Worm (Caenorhabditis elegans): Measurements from ENCODE around the gene F07H5.7.

Gene F07H5.7

DNA sequence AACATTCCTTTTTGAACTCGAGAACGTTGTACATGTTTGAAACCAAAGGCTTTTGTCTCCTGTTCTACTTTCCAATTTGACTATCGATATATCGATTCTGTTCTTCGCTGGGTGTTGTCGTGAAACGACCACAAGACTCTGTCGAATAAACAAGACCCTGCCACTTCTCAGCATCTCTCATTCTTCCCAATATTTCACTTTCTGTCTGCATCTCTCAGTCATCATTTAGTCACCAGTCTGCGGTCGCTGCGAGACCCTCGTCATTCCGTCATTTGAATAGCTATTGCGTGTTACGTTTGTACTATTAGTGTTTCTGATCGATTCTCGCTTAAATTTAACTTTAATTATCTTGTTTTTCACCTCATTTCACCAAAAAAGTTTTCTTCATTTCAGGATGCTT is 6.6 kb downstream of the F07H5.7 start (continued):
- TF ChIP-seq unc-39 (tag; optimal IDR thresholded peaks at IDR 0.05) (no peak), mes-2 (tag; optimal IDR thresholded peaks at IDR 0.05; ENCODE audit: poor library complexity, severe bottlenecking) (peak; percentile 88), ceh-32 (tag; optimal IDR thresholded peaks at IDR 0.05; ENCODE audit: poor library complexity) (no peak), gei-8 (GFP tag; optimal IDR thresholded peaks at IDR 0.05) (no peak), ceh-62 (tag; optimal IDR thresholded peaks at IDR 0.05) (no peak), nhr-11 (tag; optimal IDR thresholded peaks at IDR 0.05) (peak; percentile 97), madf-9 (GFP tag; conservative IDR thresholded peaks at IDR 0.05) (peak; percentile 50; the same call in 1 of the 2 replicates), Y5F2A.4 (GFP tag; optimal IDR thresholded peaks at IDR 0.05) (no peak), nhr-41 (GFP tag; IDR thresholded peaks at IDR 0.05) (peak; percentile 35; the same call in 1 of the 2 replicates), nhr-237 (tag; optimal IDR thresholded peaks at IDR 0.05) (no peak), nhr-111 (GFP tag; optimal IDR thresholded peaks at IDR 0.05) (no peak), lsy-2 (tag; optimal IDR thresholded peaks at IDR 0.05) (peak; percentile 74 to 94), nhr-102 (tag; optimal IDR thresholded peaks at IDR 0.05) (peak; percentile 75), tag-97 (GFP tag; IDR thresholded peaks at IDR 0.05) (no peak), zip-11 (GFP tag; IDR thresholded peaks at IDR 0.05) (no peak), R02D3.7 (tag; optimal IDR thresholded peaks at IDR 0.05) (no peak), arid-1 (GFP tag; conservative IDR thresholded peaks at IDR 0.05) (peak; percentile 66; the same call in 1 of the 2 replicates), daf-8 (GFP tag; IDR thresholded peaks at IDR 0.05) (no peak), ctbp-1 (GFP tag; IDR thresholded peaks at IDR 0.05) (peak; percentile 84), zip-2 (tag; optimal IDR thresholded peaks at IDR 0.05) (peak; percentile 59), lin-13 (GFP tag; optimal IDR thresholded peaks at IDR 0.05) (peak; percentile 59), lin-38 (GFP tag; IDR thresholded peaks at IDR 0.05) (peak; percentile 60; the same call in 1 of the 2 replicates), nhr-28 (tag; optimal IDR thresholded peaks at IDR 0.05) (peak; percentile 89), ceh-20 (GFP tag; IDR thresholded peaks at IDR 0.05) (peak; percentile 83), ama-1 (optimal IDR thresholded peaks at IDR 0.05) (peak; percentile 90), unc-62 (GFP tag; optimal IDR thresholded peaks at IDR 0.05 in 1 of 2) (peak in 1 of 2 experiments; percentile 100), unc-62 (tag; optimal IDR thresholded peaks at IDR 0.05) (no peak), mxl-3 (GFP tag; optimal IDR thresholded peaks at IDR 0.05) (peak; percentile 73), aha-1 (tag) (peak; percentile 99), set-16 (GFP tag; IDR thresholded peaks at IDR 0.05) (peak; percentile 25; the same call in 1 of the 2 replicates), saeg-2 (GFP tag; IDR thresholded peaks at IDR 0.05) (no peak; the same call in 1 of the 2 replicates), zag-1 (tag; optimal IDR thresholded peaks at IDR 0.05) (no peak), jun-1 (tag; optimal IDR thresholded peaks at IDR 0.05) (peak; percentile 90), hmg-1.1 (GFP tag; IDR thresholded peaks at IDR 0.05) (peak; percentile 91), Y48G9A.11 (GFP tag; IDR thresholded peaks at IDR 0.05) (no peak), Y75B8A.6 (GFP tag; IDR thresholded peaks at IDR 0.05) (no peak), ceh-44 (GFP tag; IDR thresholded peaks at IDR 0.05) (no peak), unc-130 (GFP tag; optimal IDR thresholded peaks at IDR 0.05) (no peak), ceh-82 (tag; optimal IDR thresholded peaks at IDR 0.05) (no peak), hif-1 (tag; optimal IDR thresholded peaks at IDR 0.05) (peak in 1 of 2 experiments; percentile 83), dpl-1 (GFP tag; optimal IDR thresholded peaks at IDR 0.05) (peak; percentile 78), mep-1 (tag; optimal IDR thresholded peaks at IDR 0.05) (peak; percentile 88), dmd-9 (GFP tag; IDR thresholded peaks at IDR 0.05) (no peak), F44E2.7 (GFP tag; IDR thresholded peaks at IDR 0.05) (no peak), D1046.2 (GFP tag; IDR thresholded peaks at IDR 0.05) (no peak), F10B5.3 (tag; optimal IDR thresholded peaks at IDR 0.05) (no peak), ZK546.5 (tag; optimal IDR thresholded peaks at IDR 0.05) (peak in 1 of 2 experiments; percentile 22), duxl-1 (tag; optimal IDR thresholded peaks at IDR 0.05; ENCODE audit: poor library complexity) (peak; percentile 77), nhr-6 (tag; optimal IDR thresholded peaks at IDR 0.05) (peak; percentile 89), sdz-12 (GFP tag; optimal IDR thresholded peaks at IDR 0.05) (no peak), lin-15B (tag; optimal IDR thresholded peaks at IDR 0.05) (peak; percentile 6), daf-12 (tag; optimal IDR thresholded peaks at IDR 0.05) (no peak)
